Worm (Caenorhabditis elegans): ENCODE results near the gene Y82E9BL.19.

Gene Y82E9BL.19

ce11 chrIII:1331894-1332293 is at the start of gene Y82E9BL.19:
Gene Y82E9BL.19, plus strand, starts transcription at chrIII:1332016.
- TF ChIP-seq ceh-19 (GFP tag; optimal IDR thresholded peaks at IDR 0.05) (no peak), lim-6 (tag; optimal IDR thresholded peaks at IDR 0.05) (no peak), Y22D7AL.16 (tag; optimal IDR thresholded peaks at IDR 0.05) (no peak), elt-4 (tag; optimal IDR thresholded peaks at IDR 0.05) (no peak), fax-1 (tag; optimal IDR thresholded peaks at IDR 0.05) (no peak), pha-2 (tag; optimal IDR thresholded peaks at IDR 0.05) (no peak), unc-42 (tag; optimal IDR thresholded peaks at IDR 0.05) (no peak), madf-2 (tag; optimal IDR thresholded peaks at IDR 0.05) (no peak), nfya-1 (tag; optimal IDR thresholded peaks at IDR 0.05) (no peak), ets-4 (tag; optimal IDR thresholded peaks at IDR 0.05) (no peak), fkh-6 (tag; optimal IDR thresholded peaks at IDR 0.05) (no peak), ceh-2 (tag; optimal IDR thresholded peaks at IDR 0.05) (no peak), sox-4 (tag; optimal IDR thresholded peaks at IDR 0.05) (no peak)

- TF ChIP-seq elt-4 (tag; optimal IDR thresholded peaks at IDR 0.05), result no peak
- no peak for TF ChIP-seq pha-2 (tag; optimal IDR thresholded peaks at IDR 0.05)
- TF ChIP-seq C08G9.2 (tag; optimal IDR thresholded peaks at IDR 0.05), result no peak
Measured at ce11 chrIII:1284584-1285046, 47.2 kb upstream of the Y82E9BL.19 start, which contains the start of gene fbxa-37. Gene fbxa-37, plus strand, starts transcription at chrIII:1284996.

ce11 chrIII:1288473-1289056 is 43.3 kb upstream of the Y82E9BL.19 start, which contains the start of gene fbxa-50:
Gene fbxa-50, minus strand, starts transcription at chrIII:1288523.
- no peak for TF ChIP-seq K09A11.1 (tag; optimal IDR thresholded peaks at IDR 0.05; ENCODE audit: insufficient read depth)
- TF ChIP-seq elt-4 (tag; optimal IDR thresholded peaks at IDR 0.05), result no peak
- TF ChIP-seq nfya-1 (tag; optimal IDR thresholded peaks at IDR 0.05), result no peak
- no peak for TF ChIP-seq ceh-45 (GFP tag; IDR thresholded peaks at IDR 0.05)
- no peak for TF ChIP-seq rnt-1 (tag; optimal IDR thresholded peaks at IDR 0.05)
- no peak for TF ChIP-seq ceh-18 (tag; optimal IDR thresholded peaks at IDR 0.05)
- no peak for TF ChIP-seq Y22D7AL.16 (tag; optimal IDR thresholded peaks at IDR 0.05)
- no peak for TF ChIP-seq hlh-15 (tag; optimal IDR thresholded peaks at IDR 0.05)
- TF ChIP-seq eyg-1 (tag; optimal IDR thresholded peaks at IDR 0.05), result no peak
- TF ChIP-seq elt-2 (tag; optimal IDR thresholded peaks at IDR 0.05), result no peak
- no peak for TF ChIP-seq ceh-48 (tag; optimal IDR thresholded peaks at IDR 0.05)
- no peak for TF ChIP-seq ceh-9 (tag; optimal IDR thresholded peaks at IDR 0.05)
- no peak for TF ChIP-seq lim-6 (tag; optimal IDR thresholded peaks at IDR 0.05)
- TF ChIP-seq mec-3 (tag; optimal IDR thresholded peaks at IDR 0.05; ENCODE audit: borderline replicate concordance), result no peak
- no peak for TF ChIP-seq ref-2 (tag; optimal IDR thresholded peaks at IDR 0.05)

- TF ChIP-seq elt-2 (tag; optimal IDR thresholded peaks at IDR 0.05) (peak; percentile 96), lin-11 (tag; optimal IDR thresholded peaks at IDR 0.05) (no peak), che-1 (tag; optimal IDR thresholded peaks at IDR 0.05) (no peak)
Measured at ce11 chrIII:1289139-1289538, 42.7 kb upstream of the Y82E9BL.19 start.

- TF ChIP-seq dve-1 (tag; optimal IDR thresholded peaks at IDR 0.05) (no peak), ceh-31 (tag; optimal IDR thresholded peaks at IDR 0.05) (no peak), tbx-2 (tag; optimal IDR thresholded peaks at IDR 0.05) (no peak), ahr-1 (tag; optimal IDR thresholded peaks at IDR 0.05) (no peak), syd-9 (tag; optimal IDR thresholded peaks at IDR 0.05) (no peak), zip-5 (tag; optimal IDR thresholded peaks at IDR 0.05) (no peak), pha-2 (tag; optimal IDR thresholded peaks at IDR 0.05) (no peak), hlh-30 (tag; optimal IDR thresholded peaks at IDR 0.05; ENCODE audit: insufficient read depth) (no peak), ttx-3 (tag; optimal IDR thresholded peaks at IDR 0.05) (no peak), unc-86 (tag; optimal IDR thresholded peaks at IDR 0.05) (no peak), ceh-18 (tag; optimal IDR thresholded peaks at IDR 0.05) (no peak), ceh-2 (tag; optimal IDR thresholded peaks at IDR 0.05) (no peak), nhr-11 (tag; optimal IDR thresholded peaks at IDR 0.05) (no peak)
Measured at ce11 chrIII:1293135-1293534, 38.7 kb upstream of the Y82E9BL.19 start, which contains the start of gene fbxa-36. Gene fbxa-36, minus strand, starts transcription at chrIII:1293235.
